Worm (Caenorhabditis elegans): ENCODE results near the gene F12A10.9.

ce11 chrII:5521411-5521810, 22.9 kb downstream of the F12A10.9 start, which contains the start of gene ZK177.12:
- TF ChIP-seq unc-130 (GFP tag; optimal IDR thresholded peaks at IDR 0.05) (no peak), ceh-82 (tag; optimal IDR thresholded peaks at IDR 0.05) (no peak), hlh-30 (tag; optimal IDR thresholded peaks at IDR 0.05; ENCODE audit: insufficient read depth) (no peak), daf-19 (GFP tag; conservative IDR thresholded peaks at IDR 0.05) (no peak), nhr-237 (tag; optimal IDR thresholded peaks at IDR 0.05) (no peak), zag-1 (tag; optimal IDR thresholded peaks at IDR 0.05) (no peak), ceh-44 (GFP tag; IDR thresholded peaks at IDR 0.05) (no peak), daf-12 (tag; optimal IDR thresholded peaks at IDR 0.05) (no peak), unc-62 (GFP tag; optimal IDR thresholded peaks at IDR 0.05 in 1 of 2) (no peak), unc-62 (tag; optimal IDR thresholded peaks at IDR 0.05) (no peak), F10B5.3 (tag; optimal IDR thresholded peaks at IDR 0.05) (no peak)
